Worm (Caenorhabditis elegans) whole organism, L4/young adult: ENCODE measurements around the gene srh-67.

ENCODE experiments used
- W03F9.2 ChIP-seq: fragments of 150-350 bp; optimal IDR thresholded peaks from 2 replicates; lab custom pipeline; 2014; ENCODE audit warnings: missing biosample characterization, missing genetic modification characterization
- dao-5 ChIP-seq: sonication (generic microtip); optimal IDR thresholded peaks from 2 replicates; lab custom pipeline; 2016; ENCODE audit warnings: missing genotype, missing genetic modification characterization, moderate library complexity, missing compliant biosample characterization
- him-1 ChIP-seq: sonication (generic microtip); optimal IDR thresholded peaks from 2 replicates; lab custom pipeline; 2016; ENCODE audit warnings: missing genotype, missing genetic modification reagents, missing genetic modification characterization, missing compliant biosample characterization

- TF ChIP-seq him-1 = no peak
- no peak for TF ChIP-seq dao-5 (tag; lab: Kevin White, UChicago)
- no peak for TF ChIP-seq W03F9.2
Observed at ce11 chrII:12508650-12509049, at the start of gene srh-67.
